Worm (Caenorhabditis elegans): ENCODE results near the gene D1022.2.

The D1022.2 gene

ce11 chrII:7465519-7465918 is 6.2 kb downstream of the D1022.2 start, which contains the start of gene sro-1 (continued):
- no peak for TF ChIP-seq sptf-1 (tag; optimal IDR thresholded peaks at IDR 0.05)

DNA sequence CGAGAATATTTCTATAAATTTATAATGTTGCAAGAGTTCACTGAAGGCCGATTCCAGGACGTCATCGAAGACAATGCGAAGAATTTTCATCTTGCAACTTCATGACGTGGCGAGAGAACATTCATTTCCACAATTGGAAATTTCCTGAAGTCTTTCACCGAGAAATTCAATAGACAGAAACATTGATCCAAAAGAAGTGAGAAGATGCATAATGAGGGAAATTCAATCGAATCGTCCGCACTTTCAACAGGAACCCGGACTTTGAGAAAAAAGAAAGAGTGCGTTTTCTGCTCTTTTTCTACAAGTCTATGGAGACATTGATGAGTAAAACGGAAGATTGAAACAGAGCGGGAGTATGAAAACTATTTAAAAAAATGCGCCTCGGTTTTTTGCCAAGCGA is 10.0 kb downstream of the D1022.2 start:
- TF ChIP-seq fkh-4 (tag; optimal IDR thresholded peaks at IDR 0.05; ENCODE audit: borderline replicate concordance) (no peak), xbp-1 (tag; optimal IDR thresholded peaks at IDR 0.05) (no peak), skn-1 (tag; optimal IDR thresholded peaks at IDR 0.05) (no peak), ceh-63 (GFP tag; optimal IDR thresholded peaks at IDR 0.05) (no peak), unc-86 (tag; optimal IDR thresholded peaks at IDR 0.05) (no peak), lin-14 (GFP tag; optimal IDR thresholded peaks at IDR 0.05) (peak; percentile 47), egl-27 (tag; optimal IDR thresholded peaks at IDR 0.05) (no peak), ztf-4 (tag; optimal IDR thresholded peaks at IDR 0.05) (no peak), nhr-84 (tag; optimal IDR thresholded peaks at IDR 0.05) (no peak), ceh-82 (tag; optimal IDR thresholded peaks at IDR 0.05) (no peak), mef-2 (tag; optimal IDR thresholded peaks at IDR 0.05) (no peak), nhr-19 (GFP tag; conservative IDR thresholded peaks at IDR 0.05) (no peak), tbx-2 (tag; optimal IDR thresholded peaks at IDR 0.05) (no peak), nhr-77 (tag; optimal IDR thresholded peaks at IDR 0.05) (no peak), ces-1 (GFP tag; optimal IDR thresholded peaks at IDR 0.05) (peak; percentile 40), efl-1 (optimal IDR thresholded peaks at IDR 0.05) (no peak), efl-1 (GFP tag; optimal IDR thresholded peaks at IDR 0.05 in 1 of 2) (peak in 1 of 2 experiments; percentile 22), sup-37 (GFP tag; optimal IDR thresholded peaks at IDR 0.05) (no peak), fkh-10 (GFP tag; optimal IDR thresholded peaks at IDR 0.05) (peak; percentile 96)

ce11 chrII:7478487-7479234 is 19.4 kb downstream of the D1022.2 start, which contains the start of the genes aka-1 and ubc-6:
Gene aka-1, minus strand, starts transcription at chrII:7478537.
Gene ubc-6, plus strand, starts transcription at chrII:7479187.
- no peak for TF ChIP-seq hlh-17 (GFP tag; optimal IDR thresholded peaks at IDR 0.05; ENCODE audit: borderline replicate concordance)
- TF ChIP-seq nhr-77 (tag; optimal IDR thresholded peaks at IDR 0.05), result peak; percentile 82
- TF ChIP-seq ces-1 (GFP tag; optimal IDR thresholded peaks at IDR 0.05), result no peak
- TF ChIP-seq rnt-1 (tag; optimal IDR thresholded peaks at IDR 0.05), result peak; percentile 83
- TF ChIP-seq ceh-8 (GFP tag; optimal IDR thresholded peaks at IDR 0.05), result peak; percentile 59
- peak; percentile 57 for TF ChIP-seq elt-2 (tag; optimal IDR thresholded peaks at IDR 0.05)
- peak; percentile 74 to 76 for TF ChIP-seq efl-1 (optimal IDR thresholded peaks at IDR 0.05)
- peak; percentile 67 to 96 for TF ChIP-seq efl-1 (GFP tag; optimal IDR thresholded peaks at IDR 0.05 in 1 of 2)
- no peak for TF ChIP-seq unc-30 (tag; optimal IDR thresholded peaks at IDR 0.05)
- TF ChIP-seq fkh-4 (tag; optimal IDR thresholded peaks at IDR 0.05; ENCODE audit: borderline replicate concordance), result no peak
- peak; percentile 91 for TF ChIP-seq nhr-90 (tag; optimal IDR thresholded peaks at IDR 0.05; ENCODE audit: poor library complexity)
- TF ChIP-seq isw-1 (GFP tag; IDR thresholded peaks at IDR 0.05), result peak; percentile 84
- peak in 1 of 2 experiments; percentile 36 for TF ChIP-seq mdl-1 (tag; optimal IDR thresholded peaks at IDR 0.05)
- TF ChIP-seq swsn-7 (tag; optimal IDR thresholded peaks at IDR 0.05), result peak; percentile 79
- peak; percentile 79 for TF ChIP-seq pax-3 (tag; optimal IDR thresholded peaks at IDR 0.05)
- no peak for TF ChIP-seq pqm-1 (tag; optimal IDR thresholded peaks at IDR 0.05)
- TF ChIP-seq nhr-76 (tag; optimal IDR thresholded peaks at IDR 0.05), result peak; percentile 30
- TF ChIP-seq ceh-63 (GFP tag; optimal IDR thresholded peaks at IDR 0.05), result no peak
- TF ChIP-seq xbp-1 (tag; optimal IDR thresholded peaks at IDR 0.05), result peak; percentile 81
- peak; percentile 61 for TF ChIP-seq lin-15B (tag; optimal IDR thresholded peaks at IDR 0.05)
- peak; percentile 17 for TF ChIP-seq nhr-11 (tag; optimal IDR thresholded peaks at IDR 0.05)
- peak; percentile 89 for TF ChIP-seq snu-23 (GFP tag; optimal IDR thresholded peaks at IDR 0.05)
- peak; percentile 68 for TF ChIP-seq egl-13 (tag; optimal IDR thresholded peaks at IDR 0.05)
- no peak for TF ChIP-seq lin-39 (tag; optimal IDR thresholded peaks at IDR 0.05)
- peak; percentile 92 for TF ChIP-seq nhr-47 (tag; optimal IDR thresholded peaks at IDR 0.05)
- TF ChIP-seq nhr-19 (GFP tag; conservative IDR thresholded peaks at IDR 0.05), result peak; percentile 92
- peak; percentile 58 for TF ChIP-seq fkh-10 (GFP tag; optimal IDR thresholded peaks at IDR 0.05)
- TF ChIP-seq lin-14 (GFP tag; optimal IDR thresholded peaks at IDR 0.05), result peak; percentile 87
- TF ChIP-seq sup-37 (GFP tag; optimal IDR thresholded peaks at IDR 0.05), result no peak
- TF ChIP-seq lin-13 (GFP tag; optimal IDR thresholded peaks at IDR 0.05), result peak; percentile 54
- peak; percentile 80 for TF ChIP-seq mep-1 (tag; optimal IDR thresholded peaks at IDR 0.05)
- peak; percentile 78 for TF ChIP-seq jun-1 (tag; optimal IDR thresholded peaks at IDR 0.05)
- TF ChIP-seq nhr-20 (tag; optimal IDR thresholded peaks at IDR 0.05), result peak; percentile 88
- no peak for TF ChIP-seq ets-5 (GFP tag; IDR thresholded peaks at IDR 0.05)
- no peak for TF ChIP-seq hpl-2 (GFP tag; optimal IDR thresholded peaks at IDR 0.05)
- peak in 1 of 6 experiments; percentile 45 for TF ChIP-seq elt-3 (tag; optimal IDR thresholded peaks at IDR 0.05)
- TF ChIP-seq aly-2 (tag; optimal IDR thresholded peaks at IDR 0.05), result no peak
- TF ChIP-seq ama-1 (optimal IDR thresholded peaks at IDR 0.05), result no peak
